Fruit fly (Drosophila melanogaster): ENCODE results near the gene CG7857.
A peak's percentile ranks its signal among the peaks of the same experiment; 100 is the strongest.

The CG7857 gene

DNA sequence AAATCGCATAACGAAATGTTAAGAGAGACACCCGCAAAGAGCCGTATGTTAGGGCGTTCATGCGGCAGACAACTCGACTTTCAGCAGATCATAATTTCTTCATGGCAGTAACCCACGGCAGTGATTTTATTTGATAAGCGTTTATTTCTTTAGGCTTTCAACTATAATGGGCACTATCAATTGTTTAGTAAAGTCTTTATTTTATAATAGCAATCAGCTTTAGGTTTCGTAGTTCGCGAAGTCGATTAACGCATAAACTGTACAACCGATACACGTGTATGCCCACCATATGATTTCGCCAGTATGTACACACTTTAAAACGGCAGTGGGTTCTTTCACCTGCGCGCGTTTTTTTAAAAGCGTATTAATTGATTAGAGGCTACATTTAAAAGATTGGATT lies 3.5 kb upstream of the CG7857 start, which contains the start of gene CG7841 (continued):
- peak; percentile 95 for TF ChIP-seq ash1 (GFP tag; optimal IDR thresholded peaks at IDR 0.05)
- TF ChIP-seq fu2 (GFP tag; optimal IDR thresholded peaks at IDR 0.05), result peak; percentile 94
- TF ChIP-seq Ada2b (GFP tag; IDR thresholded peaks at IDR 0.05), result peak; percentile 94
- TF ChIP-seq Gug (GFP tag; IDR thresholded peaks at IDR 0.05), result peak; percentile 75
- peak; percentile 98 for TF ChIP-seq NfI (GFP tag; optimal IDR thresholded peaks at IDR 0.05)
- peak; percentile 97 for TF ChIP-seq Xbp1 (GFP tag; optimal IDR thresholded peaks at IDR 0.05)
- TF ChIP-seq MBD-R2 (GFP tag; IDR thresholded peaks at IDR 0.05), result peak; percentile 94
- TF ChIP-seq CG2678 (tag; optimal IDR thresholded peaks at IDR 0.05), result peak; percentile 99
- TF ChIP-seq sug (tag; optimal IDR thresholded peaks at IDR 0.05), result peak; percentile 99
- TF ChIP-seq CG17328 (GFP tag; IDR thresholded peaks at IDR 0.05), result peak; percentile 98
- peak; percentile 94 for TF ChIP-seq exex (tag; optimal IDR thresholded peaks at IDR 0.05)
- peak; percentile 99 for TF ChIP-seq CG10543 (GFP tag; optimal IDR thresholded peaks at IDR 0.05)
- peak; percentile 99 for TF ChIP-seq CrebB (tag; optimal IDR thresholded peaks at IDR 0.05)
- no peak for TF ChIP-seq CG16813 (GFP tag; IDR thresholded peaks at IDR 0.05; ENCODE audit: partially characterized antibody)
- TF ChIP-seq CG14014 (GFP tag; IDR thresholded peaks at IDR 0.05), result peak; percentile 96
- TF ChIP-seq CG3726 (GFP tag; IDR thresholded peaks at IDR 0.05), result no peak; the same call in 2 of the 3 replicates
- TF ChIP-seq CG1233 (GFP tag; optimal IDR thresholded peaks at IDR 0.05), result peak; percentile 98
- peak; percentile 97 for TF ChIP-seq CG2875 (GFP tag; optimal IDR thresholded peaks at IDR 0.05)
- peak; percentile 96 for TF ChIP-seq ara (GFP tag; IDR thresholded peaks at IDR 0.05)
- peak; percentile 98 for TF ChIP-seq tin (GFP tag; optimal IDR thresholded peaks at IDR 0.05)
- peak; percentile 94 for TF ChIP-seq slbo (GFP tag; IDR thresholded peaks at IDR 0.05)
- peak; percentile 99 for TF ChIP-seq CG8924 (tag; optimal IDR thresholded peaks at IDR 0.05)
- no peak for TF ChIP-seq D (optimal IDR thresholded peaks at IDR 0.05)
- TF ChIP-seq D (GFP tag; optimal IDR thresholded peaks at IDR 0.05), result peak; percentile 97
- peak in 1 of 2 experiments; percentile 90 for TF ChIP-seq Hr78 (GFP tag; optimal IDR thresholded peaks at IDR 0.05)
- TF ChIP-seq Pdp1 (GFP tag; optimal IDR thresholded peaks at IDR 0.05), result peak; percentile 93 to 97
- peak; percentile 99 for TF ChIP-seq CG18262 (tag; optimal IDR thresholded peaks at IDR 0.05)
- peak; percentile 96 for TF ChIP-seq CG10654 (GFP tag; optimal IDR thresholded peaks at IDR 0.05)
- no peak; the same call in 1 of the 2 replicates for TF ChIP-seq NFAT (GFP tag; IDR thresholded peaks at IDR 0.05)
- TF ChIP-seq CG7987 (GFP tag; optimal IDR thresholded peaks at IDR 0.05), result peak; percentile 97
- no peak for TF ChIP-seq amos (GFP tag; IDR thresholded peaks at IDR 0.05; ENCODE audit: partially characterized antibody)
- TF ChIP-seq Six4 (GFP tag; optimal IDR thresholded peaks at IDR 0.05), result peak; percentile 97
- TF ChIP-seq Lpt (GFP tag; optimal IDR thresholded peaks at IDR 0.05), result no peak
- TF ChIP-seq bigmax (GFP tag; optimal IDR thresholded peaks at IDR 0.05), result peak; percentile 80
- peak; percentile 89 for TF ChIP-seq CG31388 (GFP tag; optimal IDR thresholded peaks at IDR 0.05)
- peak; percentile 94 for TF ChIP-seq CG34422 (GFP tag; IDR thresholded peaks at IDR 0.05)
- TF ChIP-seq CG1602 (GFP tag; optimal IDR thresholded peaks at IDR 0.05), result peak; percentile 93
- TF ChIP-seq Deaf1 (tag; optimal IDR thresholded peaks at IDR 0.05), result peak; percentile 87
- TF ChIP-seq CG7839 (tag; optimal IDR thresholded peaks at IDR 0.05), result peak; percentile 98
- peak; percentile 94 for TF ChIP-seq ttk (GFP tag; IDR thresholded peaks at IDR 0.05)
- peak; percentile 97 for TF ChIP-seq CG15601 (tag; optimal IDR thresholded peaks at IDR 0.05)
- peak; percentile 98 for TF ChIP-seq chm (GFP tag; IDR thresholded peaks at IDR 0.05)
- peak; percentile 94 for TF ChIP-seq CG8290 (GFP tag; optimal IDR thresholded peaks at IDR 0.05)
- TF ChIP-seq CG8290 (tag; optimal IDR thresholded peaks at IDR 0.05), result peak; percentile 94 to 96
- TF ChIP-seq gro (GFP tag; optimal IDR thresholded peaks at IDR 0.05), result peak; percentile 99
- peak; percentile 92 for TF ChIP-seq CG8359 (GFP tag; optimal IDR thresholded peaks at IDR 0.05; ENCODE audit: borderline replicate concordance)
- TF ChIP-seq CG17829 (tag; optimal IDR thresholded peaks at IDR 0.05), result peak; percentile 99
- TF ChIP-seq CG9437 (GFP tag; optimal IDR thresholded peaks at IDR 0.05), result peak; percentile 90
- peak; percentile 77 for TF ChIP-seq CG10321 (GFP tag; IDR thresholded peaks at IDR 0.05)
- TF ChIP-seq unpg (GFP tag; optimal IDR thresholded peaks at IDR 0.05), result peak; percentile 99
- peak; percentile 93 for TF ChIP-seq kay (GFP tag; optimal IDR thresholded peaks at IDR 0.05)
